Fruit fly (Drosophila melanogaster) whole organism, wandering third instar larva: ENCODE results near the gene RhoGAP18B.

Experiments
- CG32264 ChIP-seq: fragments of 200-800 bp; sonication (Bioruptor generic); optimal IDR thresholded peaks from 2 replicates; lab custom pipeline; 2016; ENCODE audit warnings: missing biosample characterization, missing genetic modification characterization
- Mio ChIP-seq: sonication (Bioruptor generic); optimal IDR thresholded peaks from 2 replicates; lab custom pipeline; 2016; ENCODE audit warnings: missing biosample characterization, missing genetic modification characterization
- Sp1 ChIP-seq: fragments of 200-800 bp; sonication (Bioruptor generic); optimal IDR thresholded peaks from 3 replicates; lab custom pipeline; 2019; ENCODE audit warnings: missing biosample characterization, mild to moderate bottlenecking, missing genetic modification characterization, moderate library complexity
- brk ChIP-seq: fragments of 200-800 bp; sonication (Bioruptor generic); optimal IDR thresholded peaks from 2 replicates; lab custom pipeline; 2016; ENCODE audit warnings: missing biosample characterization, mild to moderate bottlenecking, missing genetic modification characterization
- dl ChIP-seq, 2 experiments: fragments of 175-275, 200-275 bp in 1 of 2; fragments of 200-275 bp in 1 of 2; sonication (Bioruptor generic); optimal IDR thresholded peaks; lab custom pipeline; 2018; ENCODE audit warnings: mild to moderate bottlenecking in 2 of 2, missing biosample characterization in 2 of 2, missing genetic modification characterization in 2 of 2, moderate library complexity in 2 of 2; ENCODE audit not compliant: partially characterized antibody in 2 of 2, insufficient read depth in 1 of 2
- h ChIP-seq: fragments of 200-800 bp; sonication (Bioruptor generic); optimal IDR thresholded peaks from 3 replicates; lab custom pipeline; 2016; ENCODE audit warnings: missing biosample characterization, mild to moderate bottlenecking, missing genetic modification characterization
- pan ChIP-seq: fragments of >200 bp; optimal IDR thresholded peaks from 2 replicates; lab custom pipeline; 2017

DNA sequence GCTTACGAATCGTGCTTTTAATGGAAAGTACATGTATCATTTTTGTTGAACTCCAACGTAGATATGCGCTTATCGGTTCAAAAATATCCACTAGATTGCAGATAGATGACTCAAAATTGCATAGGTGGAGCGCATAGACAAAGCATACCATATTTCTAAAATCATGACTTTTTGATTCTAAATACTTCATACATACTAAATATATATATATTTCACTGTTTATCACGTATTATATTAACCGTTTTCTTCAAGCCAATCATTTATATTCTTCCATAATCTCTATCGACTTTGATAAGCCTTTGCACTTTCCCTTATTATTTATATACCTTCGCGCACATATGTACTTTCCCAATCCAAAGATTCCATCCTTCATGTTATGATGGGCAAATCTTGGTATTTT, 45.1 kb upstream of the RhoGAP18B start, which contains the start of gene CG14195:
- no peak for TF ChIP-seq CG32264 (GFP tag; lab: Kevin White, UChicago)
- no peak for TF ChIP-seq Sp1
- no peak for TF ChIP-seq h (GFP tag; lab: Kevin White, UChicago)
- no peak for TF ChIP-seq Mio (GFP tag; lab: Kevin White, UChicago)
- TF ChIP-seq dl (GFP tag; optimal IDR thresholded peaks at IDR 0.05; lab: Kevin White, UChicago; ENCODE audit: insufficient read depth in 1 of 2, partially characterized antibody in 2 of 2), result no peak
- no peak for TF ChIP-seq pan
- no peak for TF ChIP-seq brk (GFP tag; lab: Kevin White, UChicago)
